Worm (Caenorhabditis elegans): Measurements from ENCODE around the gene btb-17.

ce11 chrII:3250195-3250594 is 45.0 kb upstream of the btb-17 start:
- TF ChIP-seq nhr-12 (tag; optimal IDR thresholded peaks at IDR 0.05): no peak
- no peak for TF ChIP-seq aly-2 (tag; optimal IDR thresholded peaks at IDR 0.05)
- TF ChIP-seq R02D3.7 (tag; optimal IDR thresholded peaks at IDR 0.05): no peak
- TF ChIP-seq skn-1 (tag; optimal IDR thresholded peaks at IDR 0.05): no peak
- no peak for TF ChIP-seq fkh-10 (GFP tag; optimal IDR thresholded peaks at IDR 0.05)
